Fruit fly (Drosophila melanogaster): ENCODE measurements around the gene PRL-1.

DNA sequence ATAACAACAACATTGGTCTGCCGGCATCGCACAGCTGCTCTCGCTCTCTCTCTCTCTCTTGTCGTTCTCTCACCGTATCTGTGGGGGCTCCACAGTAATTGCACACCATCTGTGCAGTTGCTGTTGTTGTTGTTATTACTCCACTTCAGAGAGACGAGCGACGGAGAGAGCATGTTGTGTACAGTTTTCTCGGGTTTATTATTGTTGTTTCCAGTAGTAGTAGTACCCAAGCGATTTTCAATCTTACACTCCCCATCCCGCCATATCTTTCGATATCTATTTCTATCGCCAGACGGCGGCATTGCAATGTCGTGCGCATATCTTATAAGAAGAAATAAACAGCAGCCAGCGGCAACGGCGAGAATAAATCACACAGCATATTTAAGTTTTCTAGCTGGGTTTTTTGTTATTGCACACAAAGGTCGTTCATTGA, 10.7 kb upstream of the PRL-1 start:
- TF ChIP-seq CG9705 (GFP tag; optimal IDR thresholded peaks at IDR 0.05) (no peak), Vsx2 (GFP tag; optimal IDR thresholded peaks at IDR 0.05; ENCODE audit: partially characterized antibody) (peak; percentile 44), Dfd (GFP tag; optimal IDR thresholded peaks at IDR 0.05) (no peak)

Data from whole organism, wandering third instar larva.